Worm (Caenorhabditis elegans) whole organism, L4 larva: ENCODE results near the gene srh-219.
A peak's percentile ranks its signal among the peaks of the same experiment; 100 is the strongest.

Experiments
- R02D3.7 ChIP-seq: fragments of 150-350 bp; sonication (generic microtip); optimal IDR thresholded peaks from 3 replicates; lab custom pipeline; 2014; ENCODE audit warnings: missing biosample characterization, missing genetic modification characterization
- Y5F2A.4 ChIP-seq: fragments of 200-800 bp; sonication (Bioruptor generic); optimal IDR thresholded peaks from 2 replicates; lab custom pipeline; 2018; ENCODE audit warnings: mild to moderate bottlenecking, missing genetic modification characterization, missing compliant biosample characterization
- ceh-28 ChIP-seq: fragments of 150-350 bp; optimal IDR thresholded peaks from 2 replicates; lab custom pipeline; 2014; ENCODE audit warnings: missing biosample characterization, missing genetic modification reagents, missing genetic modification characterization
- dmd-9 ChIP-seq: fragments of 200-800 bp; sonication (Bioruptor generic); IDR thresholded peaks from 2 replicates; pipeline ENCODE4 v1.3.6; 2022; ENCODE audit warnings: missing genetic modification reagents, missing genetic modification characterization, missing compliant biosample characterization
- fkh-10 ChIP-seq: fragments of 150-350 bp; optimal IDR thresholded peaks from 2 replicates; lab custom pipeline; 2014; ENCODE audit warnings: missing biosample characterization, missing genetic modification reagents, missing genetic modification characterization
- lim-7 ChIP-seq: fragments of 200-800 bp; sonication (Bioruptor generic); IDR thresholded peaks from 2 replicates; pipeline ENCODE4 v1.3.6; 2022; ENCODE audit warnings: missing genetic modification characterization, missing compliant biosample characterization
- lsy-2 ChIP-seq, 2 experiments: fragments of 150-350 bp in 1 of 2; sonication (generic microtip) in 1 of 2; optimal IDR thresholded peaks; 2 replicates each; lab custom pipeline; 2014 to 2017; ENCODE audit warnings: missing biosample characterization in 2 of 2, missing genetic modification characterization in 2 of 2
- nhr-237 ChIP-seq: sonication (generic microtip); optimal IDR thresholded peaks from 2 replicates; lab custom pipeline; 2017; ENCODE audit warnings: missing biosample characterization, missing genetic modification characterization
- nhr-76 ChIP-seq: fragments of 150-350 bp; optimal IDR thresholded peaks from 2 replicates; lab custom pipeline; 2014; ENCODE audit warnings: missing biosample characterization, missing genetic modification characterization
- pqm-1 ChIP-seq: sonication (generic microtip); optimal IDR thresholded peaks from 2 replicates; lab custom pipeline; 2017; ENCODE audit warnings: missing biosample characterization, missing genetic modification characterization
- zip-2 ChIP-seq: fragments of 150-350 bp; optimal IDR thresholded peaks from 2 replicates; lab custom pipeline; 2014; ENCODE audit warnings: missing biosample characterization, missing genetic modification characterization

ce11 chrV:15497731-15498130, 2.5 kb downstream of the srh-219 start:
- TF ChIP-seq lsy-2 (tag; optimal IDR thresholded peaks at IDR 0.05; lab: Kevin White, UChicago) (no peak), Y5F2A.4 (GFP tag; lab: Kevin White, UChicago) (no peak), nhr-76 (no peak), R02D3.7 (tag; lab: Kevin White, UChicago) (no peak), fkh-10 (GFP tag; lab: Kevin White, UChicago) (no peak), ceh-28 (tag; lab: Kevin White, UChicago) (peak; percentile 17), dmd-9 (no peak), lim-7 (GFP tag; lab: Robert Waterston, UW) (no peak), nhr-237 (no peak), zip-2 (no peak), pqm-1 (tag; lab: Kevin White, UChicago) (peak; percentile 59)
